Worm (Caenorhabditis elegans): ENCODE results near the gene col-122.

Gene col-122

ce11 chrIV:9534342-9534741, 28.8 kb upstream of the col-122 start:
- TF ChIP-seq hsf-1 (GFP tag; IDR thresholded peaks at IDR 0.05) (no peak), lin-40 (tag; optimal IDR thresholded peaks at IDR 0.05) (peak; percentile 44), hmg-20 (GFP tag; IDR thresholded peaks at IDR 0.05) (no peak), nhr-179 (tag; optimal IDR thresholded peaks at IDR 0.05) (no peak), rpc-1 (optimal IDR thresholded peaks at IDR 0.05) (no peak), rpc-1 (tag; optimal IDR thresholded peaks at IDR 0.05) (no peak), T26A5.8 (tag; optimal IDR thresholded peaks at IDR 0.05) (no peak), F57C9.4 (tag; optimal IDR thresholded peaks at IDR 0.05) (no peak), B0336.3 (GFP tag; IDR thresholded peaks at IDR 0.05) (no peak), tlf-1 (GFP tag; optimal IDR thresholded peaks at IDR 0.05) (no peak), mxl-1 (tag; optimal IDR thresholded peaks at IDR 0.05) (no peak), ccch-3 (GFP tag; optimal IDR thresholded peaks at IDR 0.05) (no peak), lsl-1 (GFP tag; optimal IDR thresholded peaks at IDR 0.05) (no peak), dox-1 (GFP tag; IDR thresholded peaks at IDR 0.05) (0 out of 2 replicates have a peak, but pooled peaks have one; percentile 18), lin-54 (GFP tag; optimal IDR thresholded peaks at IDR 0.05) (no peak)

ce11 chrIV:9535105-9535504, 28.1 kb upstream of the col-122 start:
- TF ChIP-seq ZK185.1 (tag; optimal IDR thresholded peaks at IDR 0.05; ENCODE audit: poor library complexity, severe bottlenecking) (no peak), lin-54 (GFP tag; optimal IDR thresholded peaks at IDR 0.05) (no peak), Y53G8AR.9 (GFP tag; conservative IDR thresholded peaks at IDR 0.05) (no peak), madf-6 (GFP tag; IDR thresholded peaks at IDR 0.05) (no peak), nhr-90 (tag; optimal IDR thresholded peaks at IDR 0.05) (no peak)

- TF ChIP-seq zim-3 (tag; optimal IDR thresholded peaks at IDR 0.05): no peak
Measured at ce11 chrIV:9536124-9536523, 27.1 kb upstream of the col-122 start.

- peak; percentile 89 for TF ChIP-seq nhr-80 (tag; optimal IDR thresholded peaks at IDR 0.05)
- peak in 1 of 2 experiments; percentile 13 for TF ChIP-seq let-607 (tag; optimal IDR thresholded peaks at IDR 0.05)
- TF ChIP-seq ccch-3 (GFP tag; optimal IDR thresholded peaks at IDR 0.05): no peak
- TF ChIP-seq nhr-120 (GFP tag; IDR thresholded peaks at IDR 0.05): no peak
- peak; percentile 38 for TF ChIP-seq unc-62 (GFP tag; optimal IDR thresholded peaks at IDR 0.05)
- no peak for TF ChIP-seq attf-3 (GFP tag; conservative IDR thresholded peaks at IDR 0.05)
- TF ChIP-seq B0261.1 (tag; optimal IDR thresholded peaks at IDR 0.05): no peak
Measured at ce11 chrIV:9537500-9537899, 25.7 kb upstream of the col-122 start.

- TF ChIP-seq let-607 (tag; optimal IDR thresholded peaks at IDR 0.05) (peak; percentile 14 to 77), attf-5 (GFP tag; optimal IDR thresholded peaks at IDR 0.05) (no peak), nhr-80 (tag; optimal IDR thresholded peaks at IDR 0.05) (peak; percentile 61), nfya-1 (tag; optimal IDR thresholded peaks at IDR 0.05; ENCODE audit: borderline replicate concordance, insufficient read depth) (no peak), egl-44 (GFP tag; IDR thresholded peaks at IDR 0.05) (0 out of 2 replicates have a peak, but pooled peaks have one; percentile 10), unc-62 (GFP tag; optimal IDR thresholded peaks at IDR 0.05) (peak; percentile 45), F23B12.7 (tag; optimal IDR thresholded peaks at IDR 0.05; ENCODE audit: insufficient read depth) (no peak), attf-6 (GFP tag; IDR thresholded peaks at IDR 0.05) (no peak)
Measured at ce11 chrIV:9538214-9538613, 25.0 kb upstream of the col-122 start.

- TF ChIP-seq somi-1 (GFP tag; optimal IDR thresholded peaks at IDR 0.05) (no peak), ztf-18 (tag; optimal IDR thresholded peaks at IDR 0.05) (no peak), F10E7.11 (tag; optimal IDR thresholded peaks at IDR 0.05) (no peak), nhr-80 (tag; optimal IDR thresholded peaks at IDR 0.05) (peak; percentile 47), nhr-27 (tag; optimal IDR thresholded peaks at IDR 0.05) (no peak)
Measured at ce11 chrIV:9540342-9540856, 22.8 kb upstream of the col-122 start, which contains the start of gene fbl-1. Gene fbl-1, plus strand, starts transcription at chrIV:9540806.
